Worm (Caenorhabditis elegans) whole organism, L4 larva: Measurements from ENCODE around the gene nhr-155.
A peak's percentile ranks its signal among the peaks of the same experiment; 100 is the strongest.

Experiments used
- D1046.2 ChIP-seq: fragments of 200-800 bp; sonication (Bioruptor generic); IDR thresholded peaks from 2 replicates; pipeline ENCODE4 v1.3.6; 2022; ENCODE audit warnings: missing genetic modification characterization, missing compliant biosample characterization
- F44E2.7 ChIP-seq: fragments of 200-800 bp; sonication (Bioruptor generic); IDR thresholded peaks from 2 replicates; pipeline ENCODE4 v2.1.2; 2022; ENCODE audit warnings: missing genetic modification characterization, missing compliant biosample characterization
- T26A8.4 ChIP-seq: fragments of 200-800 bp; sonication (Bioruptor generic); IDR thresholded peaks from 2 replicates; pipeline ENCODE4 v1.3.6; 2022; ENCODE audit warnings: missing genetic modification characterization, missing compliant biosample characterization
- Y48G9A.11 ChIP-seq: fragments of 200-800 bp; sonication (Bioruptor generic); IDR thresholded peaks from 2 replicates; pipeline ENCODE4 v1.3.6; 2022; ENCODE audit warnings: missing genetic modification reagents, missing genetic modification characterization, missing compliant biosample characterization
- ZK337.2 ChIP-seq: fragments of 200-800 bp; sonication (Bioruptor generic); IDR thresholded peaks from 2 replicates; pipeline ENCODE4 v1.3.6; 2022; ENCODE audit warnings: missing genetic modification reagents, missing genetic modification characterization, missing compliant biosample characterization
- ama-1 ChIP-seq: fragments of 150-350 bp; optimal IDR thresholded peaks from 2 replicates; lab custom pipeline; 2014; ENCODE audit warnings: inconsistent platforms, mixed read lengths
- arid-1 ChIP-seq: fragments of 200-800 bp; sonication (Bioruptor generic); conservative IDR thresholded peaks from 2 replicates; pipeline ENCODE4 v1.3.6; 2022; ENCODE audit warnings: missing genetic modification reagents, missing genetic modification characterization, missing compliant biosample characterization
- attf-4 ChIP-seq: sonication (generic microtip); optimal IDR thresholded peaks from 3 replicates; lab custom pipeline; 2017; ENCODE audit warnings: missing biosample characterization, missing genetic modification characterization
- ceh-82 ChIP-seq: sonication (generic microtip); optimal IDR thresholded peaks from 2 replicates; lab custom pipeline; 2017; ENCODE audit warnings: missing biosample characterization, missing genetic modification characterization
- daf-16 ChIP-seq, 3 experiments: sonication (generic microtip); optimal IDR thresholded peaks; 2 replicates each; lab custom pipeline; 2016 to 2017; ENCODE audit warnings: missing genetic modification characterization in 3 of 3, missing genetic modification reagents in 3 of 3, mild to moderate bottlenecking in 2 of 3, missing compliant biosample characterization in 2 of 3, missing biosample characterization in 1 of 3, moderate library complexity in 1 of 3
- dmd-6 ChIP-seq: fragments of 200-800 bp; sonication (Bioruptor generic); IDR thresholded peaks from 2 replicates; pipeline ENCODE4 v1.3.6; 2022; ENCODE audit warnings: missing genetic modification reagents, missing genetic modification characterization, missing compliant biosample characterization
- duxl-1 ChIP-seq: sonication (generic microtip); optimal IDR thresholded peaks from 2 replicates; lab custom pipeline; 2016; ENCODE audit warnings: mild to moderate bottlenecking, missing genetic modification characterization, moderate library complexity, missing compliant biosample characterization; ENCODE audit not compliant: poor library complexity
- dve-1 ChIP-seq: sonication (generic microtip); optimal IDR thresholded peaks from 2 replicates; lab custom pipeline; 2017; ENCODE audit warnings: antibody characterized with exemption, mild to moderate bottlenecking, missing genetic modification characterization, missing compliant biosample characterization; ENCODE audit not compliant: insufficient read depth
- hlh-11 ChIP-seq: fragments of 200-800 bp; sonication (Bioruptor generic); optimal IDR thresholded peaks from 2 replicates; lab custom pipeline; 2018; ENCODE audit warnings: mild to moderate bottlenecking, missing genetic modification characterization, missing compliant biosample characterization
- hlh-30 ChIP-seq: sonication (generic microtip); optimal IDR thresholded peaks from 2 replicates; lab custom pipeline; 2017; ENCODE audit warnings: antibody characterized with exemption, mild to moderate bottlenecking, missing genetic modification characterization, missing compliant biosample characterization; ENCODE audit not compliant: insufficient read depth
- jun-1 ChIP-seq: fragments of 150-350 bp; optimal IDR thresholded peaks from 2 replicates; lab custom pipeline; 2014; ENCODE audit warnings: missing biosample characterization, missing genetic modification reagents, missing genetic modification characterization
- lim-7 ChIP-seq: fragments of 200-800 bp; sonication (Bioruptor generic); IDR thresholded peaks from 2 replicates; pipeline ENCODE4 v1.3.6; 2022; ENCODE audit warnings: missing genetic modification characterization, missing compliant biosample characterization
- lin-1 ChIP-seq: fragments of 200-800 bp; sonication (Bioruptor generic); IDR thresholded peaks from 2 replicates; pipeline ENCODE4 v1.3.6; 2022; ENCODE audit warnings: missing genetic modification reagents, missing genetic modification characterization, missing compliant biosample characterization
- lin-29 ChIP-seq: fragments of 200-800 bp; sonication (Bioruptor generic); IDR thresholded peaks from 2 replicates; pipeline ENCODE4 v1.3.6; 2022; ENCODE audit warnings: missing genetic modification reagents, missing genetic modification characterization, missing compliant biosample characterization
- lin-38 ChIP-seq: fragments of 200-800 bp; sonication (Bioruptor generic); IDR thresholded peaks from 2 replicates; pipeline ENCODE4 v1.3.6; 2022; ENCODE audit warnings: missing genetic modification reagents, missing genetic modification characterization, missing compliant biosample characterization
- lir-3 ChIP-seq: sonication (generic microtip); optimal IDR thresholded peaks from 2 replicates; lab custom pipeline; 2016; ENCODE audit warnings: mild to moderate bottlenecking, missing genetic modification characterization, missing compliant biosample characterization
- lsy-2 ChIP-seq, 2 experiments: fragments of 150-350 bp in 1 of 2; sonication (generic microtip) in 1 of 2; optimal IDR thresholded peaks; 2 replicates each; lab custom pipeline; 2014 to 2017; ENCODE audit warnings: missing biosample characterization in 2 of 2, missing genetic modification characterization in 2 of 2
- mdl-1 ChIP-seq, 2 experiments: fragments of 150-350 bp in 1 of 2; sonication (generic microtip) in 1 of 2; optimal IDR thresholded peaks; 2 replicates each; lab custom pipeline; 2014 to 2017; ENCODE audit warnings: missing biosample characterization in 2 of 2, missing genetic modification characterization in 2 of 2
- mep-1 ChIP-seq: fragments of 150-350 bp; sonication (generic microtip); optimal IDR thresholded peaks from 3 replicates; lab custom pipeline; 2014; ENCODE audit warnings: missing biosample characterization, missing genetic modification characterization
- mes-2 ChIP-seq: sonication (generic microtip); optimal IDR thresholded peaks from 2 replicates; lab custom pipeline; 2016; ENCODE audit warnings: missing genotype, mild to moderate bottlenecking, missing genetic modification characterization, missing compliant biosample characterization; ENCODE audit not compliant: poor library complexity, severe bottlenecking
- mxl-2 ChIP-seq: fragments of 200-800 bp; sonication (Bioruptor generic); conservative IDR thresholded peaks from 2 replicates; pipeline ENCODE4 v1.3.6; 2022; ENCODE audit warnings: missing genetic modification reagents, missing genetic modification characterization, missing compliant biosample characterization
- mxl-3 ChIP-seq: fragments of 200-800 bp; sonication (Bioruptor generic); optimal IDR thresholded peaks from 2 replicates; lab custom pipeline; 2018; ENCODE audit warnings: mild to moderate bottlenecking, missing genetic modification characterization, missing compliant biosample characterization
- nhr-102 ChIP-seq: sonication (generic microtip); optimal IDR thresholded peaks from 2 replicates; lab custom pipeline; 2016; ENCODE audit warnings: mild to moderate bottlenecking, missing genetic modification characterization, moderate library complexity, missing compliant biosample characterization
- nhr-237 ChIP-seq: sonication (generic microtip); optimal IDR thresholded peaks from 2 replicates; lab custom pipeline; 2017; ENCODE audit warnings: missing biosample characterization, missing genetic modification characterization
- nhr-28 ChIP-seq: fragments of 150-350 bp; optimal IDR thresholded peaks from 2 replicates; lab custom pipeline; 2014; ENCODE audit warnings: missing biosample characterization, missing genetic modification characterization
- nhr-48 ChIP-seq: sonication (generic microtip); optimal IDR thresholded peaks from 2 replicates; lab custom pipeline; 2016; ENCODE audit warnings: mild to moderate bottlenecking, missing genetic modification characterization, missing compliant biosample characterization
- nhr-77 ChIP-seq: fragments of 150-350 bp; optimal IDR thresholded peaks from 2 replicates; lab custom pipeline; 2014; ENCODE audit warnings: missing biosample characterization, missing genetic modification characterization
- php-3 ChIP-seq: fragments of 200-800 bp; sonication (Bioruptor generic); IDR thresholded peaks from 2 replicates; pipeline ENCODE4 v1.3.6; 2022; ENCODE audit warnings: missing genetic modification reagents, missing genetic modification characterization, missing compliant biosample characterization
- pqm-1 ChIP-seq: sonication (generic microtip); optimal IDR thresholded peaks from 2 replicates; lab custom pipeline; 2017; ENCODE audit warnings: missing biosample characterization, missing genetic modification characterization
- unc-62 ChIP-seq, 3 experiments: fragments of 150-350 bp in 1 of 3; sonication (generic microtip); optimal IDR thresholded peaks in 2 of 3; peaks in 1 of 3; 1 replicate in 1 of 3; 2 replicates in 2 of 3; lab custom pipeline; 2014 to 2017; ENCODE audit warnings: missing biosample characterization in 3 of 3, missing genetic modification characterization in 3 of 3, missing genetic modification reagents in 3 of 3, missing genotype in 1 of 3
- zag-1 ChIP-seq: fragments of 150-350 bp; optimal IDR thresholded peaks from 2 replicates; lab custom pipeline; 2014; ENCODE audit warnings: missing biosample characterization, missing genetic modification characterization
- zip-11 ChIP-seq: fragments of 200-800 bp; sonication (Bioruptor generic); IDR thresholded peaks from 2 replicates; pipeline ENCODE4 v1.3.6; 2022; ENCODE audit warnings: missing genetic modification characterization, missing compliant biosample characterization
- zip-2 ChIP-seq: fragments of 150-350 bp; optimal IDR thresholded peaks from 2 replicates; lab custom pipeline; 2014; ENCODE audit warnings: missing biosample characterization, missing genetic modification characterization
- ztf-7 ChIP-seq: fragments of 150-350 bp; optimal IDR thresholded peaks from 2 replicates; lab custom pipeline; 2014; ENCODE audit warnings: missing biosample characterization, missing genetic modification characterization

nhr-155 gene

ce11 chrV:532046-532445 lies 7.2 kb upstream of the nhr-155 start, which contains the start of gene nhr-58 (continued):
- no peak for TF ChIP-seq attf-4 (tag; lab: Kevin White, UChicago)
- TF ChIP-seq, all 104 proteins: peak for 29

- TF ChIP-seq daf-16 (GFP tag; optimal IDR thresholded peaks at IDR 0.05; lab: Kevin White, UChicago) = no peak
- peak; percentile 80 for TF ChIP-seq daf-16 (tag; optimal IDR thresholded peaks at IDR 0.05; lab: Kevin White, UChicago)
- TF ChIP-seq mdl-1 (tag; optimal IDR thresholded peaks at IDR 0.05; lab: Kevin White, UChicago) = peak in 1 of 2 experiments; percentile 25
- no peak for TF ChIP-seq lin-38
- peak; percentile 43 for TF ChIP-seq hlh-30 (tag; lab: Kevin White, UChicago)
- TF ChIP-seq nhr-77 (tag; lab: Kevin White, UChicago) = peak; percentile 8
- peak; percentile 67 for TF ChIP-seq hlh-11
- TF ChIP-seq php-3 (GFP tag; lab: Robert Waterston, UW) = peak; percentile 70
- TF ChIP-seq dmd-6 = peak; percentile 61
- TF ChIP-seq mxl-2 (GFP tag; lab: Robert Waterston, UW) = no peak
- no peak for TF ChIP-seq arid-1
- TF ChIP-seq duxl-1 (tag; lab: Kevin White, UChicago) = peak; percentile 34
- peak; percentile 77 for TF ChIP-seq nhr-28 (tag; lab: Kevin White, UChicago)
- TF ChIP-seq zip-11 (GFP tag; lab: Robert Waterston, UW) = no peak
- peak; percentile 64 for TF ChIP-seq nhr-102 (tag; lab: Kevin White, UChicago)
- TF ChIP-seq ama-1 (lab: Kevin White, UChicago) = no peak
- peak; percentile 74 for TF ChIP-seq dve-1 (tag; lab: Kevin White, UChicago)
- 0 out of 2 replicates have a peak, but pooled peaks have one; percentile 8 for TF ChIP-seq lin-1 (GFP tag; lab: Robert Waterston, UW)
- no peak for TF ChIP-seq F44E2.7
- peak; percentile 0 for TF ChIP-seq zip-2
- peak; percentile 23 for TF ChIP-seq mep-1 (tag; lab: Kevin White, UChicago)
- TF ChIP-seq lsy-2 (tag; optimal IDR thresholded peaks at IDR 0.05; lab: Kevin White, UChicago) = peak in 1 of 2 experiments; percentile 55
- peak; percentile 25 for TF ChIP-seq mes-2 (tag; lab: Kevin White, UChicago)
- no peak for TF ChIP-seq lim-7
- peak; percentile 43 for TF ChIP-seq ztf-7 (tag; lab: Kevin White, UChicago)
These were observed 5.1 kb upstream of the nhr-155 start, which contains the start of gene nhr-132 for ce11 chrV:534176-534575. nhr-132 (plus strand) TSS chrV:534446.

- TF ChIP-seq unc-62 (GFP tag; optimal IDR thresholded peaks at IDR 0.05 in 1 of 2; lab: Kevin White, UChicago) (peak in 1 of 2 experiments; percentile 93), unc-62 (tag; optimal IDR thresholded peaks at IDR 0.05; lab: Kevin White, UChicago) (no peak), jun-1 (tag; lab: Kevin White, UChicago) (no peak)
These were observed 2.7 kb upstream of the nhr-155 start, which contains the start of gene C14C6.5 for ce11 chrV:536571-536970. C14C6.5 (plus strand) TSS chrV:536628.

- TF ChIP-seq nhr-48 (tag; lab: Kevin White, UChicago) (no peak), nhr-237 (no peak), lin-1 (GFP tag; lab: Robert Waterston, UW) (no peak), D1046.2 (GFP tag; lab: Robert Waterston, UW) (no peak), attf-4 (tag; lab: Kevin White, UChicago) (no peak), pqm-1 (tag; lab: Kevin White, UChicago) (no peak), ZK337.2 (GFP tag; lab: Robert Waterston, UW) (no peak), lin-29 (GFP tag; lab: Robert Waterston, UW) (no peak), T26A8.4 (GFP tag; lab: Robert Waterston, UW) (no peak), Y48G9A.11 (GFP tag; lab: Robert Waterston, UW) (no peak), mep-1 (tag; lab: Kevin White, UChicago) (no peak), arid-1 (no peak), daf-16 (GFP tag; optimal IDR thresholded peaks at IDR 0.05; lab: Kevin White, UChicago) (no peak), daf-16 (tag; optimal IDR thresholded peaks at IDR 0.05; lab: Kevin White, UChicago) (no peak), zag-1 (tag; lab: Kevin White, UChicago) (no peak), lir-3 (tag; lab: Kevin White, UChicago) (no peak), ceh-82 (tag; lab: Kevin White, UChicago) (no peak), mxl-3 (no peak), jun-1 (tag; lab: Kevin White, UChicago) (no peak)
These were observed 2.2 kb downstream of the nhr-155 start for ce11 chrV:541470-541869.
